Fruit fly (Drosophila melanogaster) whole organism, embryonic: Measurements from ENCODE around the gene CG5727.

Source experiments
- Antp ChIP-seq: fragments of 200-800 bp; sonication (Bioruptor generic); optimal IDR thresholded peaks from 3 replicates; lab custom pipeline; 2016; ENCODE audit warnings: missing biosample characterization, missing genetic modification characterization
- Awh ChIP-seq: fragments of 200-800 bp; sonication (Bioruptor generic); IDR thresholded peaks from 2 replicates; pipeline ENCODE4, ENCODE4 v1.3.6; 2022; ENCODE audit warnings: missing biosample characterization, missing genetic modification characterization
- BEAF-32 ChIP-seq: fragments of 200-800 bp; sonication (Bioruptor generic); optimal IDR thresholded peaks from 3 replicates; lab custom pipeline; 2017; ENCODE audit warnings: missing biosample characterization, missing genetic modification characterization, mild to moderate bottlenecking, moderate library complexity, missing genetic modification reagents
- Bdp1 ChIP-seq: fragments of 200-800 bp; sonication (Bioruptor generic); optimal IDR thresholded peaks from 3 replicates; lab custom pipeline; 2016; ENCODE audit warnings: missing biosample characterization, missing genetic modification characterization
- CG10267 ChIP-seq: fragments of 200-800 bp; sonication (Bioruptor generic); optimal IDR thresholded peaks from 2 replicates; lab custom pipeline; 2018; ENCODE audit warnings: missing biosample characterization, mild to moderate bottlenecking, missing genetic modification characterization, moderate library complexity
- CG10543 ChIP-seq: fragments of 200-800 bp; sonication (Bioruptor generic); optimal IDR thresholded peaks from 3 replicates; lab custom pipeline; 2017; ENCODE audit warnings: missing biosample characterization, mild to moderate bottlenecking, missing genetic modification characterization, moderate library complexity
- CG10979 ChIP-seq: fragments of 200-800 bp; sonication (Bioruptor generic); optimal IDR thresholded peaks from 2 replicates; lab custom pipeline; 2018; ENCODE audit warnings: missing biosample characterization, mild to moderate bottlenecking, missing genetic modification characterization, moderate library complexity
- CG12219 ChIP-seq: fragments of 200-800 bp; sonication (Bioruptor generic); optimal IDR thresholded peaks from 3 replicates; lab custom pipeline; 2018; ENCODE audit warnings: missing biosample characterization, mild to moderate bottlenecking, missing genetic modification characterization
- CG13296 ChIP-seq: fragments of 200-800 bp; sonication (Bioruptor generic); optimal IDR thresholded peaks from 3 replicates; lab custom pipeline; 2018; ENCODE audit warnings: missing biosample characterization, mild to moderate bottlenecking, missing genetic modification characterization
- CG14014 ChIP-seq: fragments of 200-800 bp; sonication (Bioruptor generic); IDR thresholded peaks from 2 replicates; pipeline ENCODE4 v1.3.6; 2022; ENCODE audit warnings: missing biosample characterization, missing genetic modification characterization
- CG15011 ChIP-seq: fragments of 200-800 bp; sonication (Bioruptor generic); optimal IDR thresholded peaks from 3 replicates; lab custom pipeline; 2018; ENCODE audit warnings: missing biosample characterization, mild to moderate bottlenecking, missing genetic modification characterization
- CG1529 ChIP-seq: fragments of 200-800 bp; sonication (Bioruptor generic); optimal IDR thresholded peaks from 3 replicates; lab custom pipeline; 2018; ENCODE audit warnings: missing biosample characterization, missing genetic modification characterization
- CG15479 ChIP-seq: fragments of 200-800 bp; sonication (Bioruptor generic); optimal IDR thresholded peaks from 3 replicates; lab custom pipeline; 2019; ENCODE audit warnings: missing biosample characterization, mild to moderate bottlenecking, missing genetic modification characterization, moderate library complexity
- CG15696 ChIP-seq: fragments of 200-800 bp; sonication (Bioruptor generic); optimal IDR thresholded peaks from 2 replicates; lab custom pipeline; 2019; ENCODE audit warnings: missing biosample characterization, mild to moderate bottlenecking, missing genetic modification characterization, moderate library complexity
- CG17361 ChIP-seq: fragments of 200-800 bp; sonication (Bioruptor generic); IDR thresholded peaks from 3 replicates; pipeline ENCODE4 v1.3.6; 2022; ENCODE audit warnings: missing biosample characterization, missing genetic modification characterization
- CG18262 ChIP-seq: fragments of 200-800 bp; optimal IDR thresholded peaks from 3 replicates; lab custom pipeline; 2019; ENCODE audit warnings: missing biosample characterization, mild to moderate bottlenecking, missing genetic modification characterization, moderate library complexity
- CG2120 ChIP-seq: fragments of 200-800 bp; sonication (Bioruptor generic); optimal IDR thresholded peaks from 3 replicates; lab custom pipeline; 2016; ENCODE audit warnings: missing biosample characterization, missing genetic modification characterization
- CG2678 ChIP-seq: fragments of 200-800 bp; sonication (Bioruptor generic); optimal IDR thresholded peaks from 3 replicates; lab custom pipeline; 2019; ENCODE audit warnings: missing biosample characterization, mild to moderate bottlenecking, missing genetic modification characterization, moderate library complexity
- CG2712 ChIP-seq: fragments of 200-800 bp; optimal IDR thresholded peaks from 3 replicates; lab custom pipeline; 2019; ENCODE audit warnings: missing biosample characterization, mild to moderate bottlenecking, missing genetic modification characterization, moderate library complexity
- CG33557 ChIP-seq: fragments of 200-800 bp; sonication (Bioruptor generic); optimal IDR thresholded peaks from 2 replicates; lab custom pipeline; 2019; ENCODE audit warnings: missing biosample characterization, mild to moderate bottlenecking, missing genetic modification characterization, moderate library complexity
- CG4424 ChIP-seq: fragments of 200-800 bp; sonication (Bioruptor generic); optimal IDR thresholded peaks from 3 replicates; lab custom pipeline; 2016; ENCODE audit warnings: missing biosample characterization, missing genetic modification characterization
- CG4617 ChIP-seq: fragments of 200-800 bp; sonication (Bioruptor generic); optimal IDR thresholded peaks from 3 replicates; lab custom pipeline; 2016; ENCODE audit warnings: missing biosample characterization, missing genetic modification characterization, borderline replicate concordance
- CG6689 ChIP-seq: fragments of 200-800 bp; sonication (Bioruptor generic); IDR thresholded peaks from 2 replicates; pipeline ENCODE4 v1.3.6; 2022; ENCODE audit warnings: missing biosample characterization, missing genetic modification characterization
- CG6791 ChIP-seq: fragments of 200-800 bp; sonication (Bioruptor generic); IDR thresholded peaks from 3 replicates; pipeline ENCODE4 v1.3.6; 2022; ENCODE audit warnings: missing biosample characterization, missing genetic modification characterization; ENCODE audit not compliant: partially characterized antibody
- CG8290 ChIP-seq, 3 experiments: fragments of 200-800 bp; sonication (Bioruptor generic); optimal IDR thresholded peaks; 2 replicates each; lab custom pipeline; 2016 to 2019; ENCODE audit warnings: missing biosample characterization in 3 of 3, missing genetic modification characterization in 3 of 3, mild to moderate bottlenecking in 2 of 3, moderate library complexity in 1 of 3
- CG9437 ChIP-seq: fragments of 200-800 bp; sonication (Bioruptor generic); optimal IDR thresholded peaks from 2 replicates; lab custom pipeline; 2018; ENCODE audit warnings: missing biosample characterization, mild to moderate bottlenecking, missing genetic modification characterization
- Dad ChIP-seq: fragments of 200-800 bp; sonication (Bioruptor generic); optimal IDR thresholded peaks from 3 replicates; lab custom pipeline; 2016; ENCODE audit warnings: missing biosample characterization, missing genetic modification characterization
- Fer1 ChIP-seq: fragments of 200-800 bp; sonication (Bioruptor generic); optimal IDR thresholded peaks from 2 replicates; lab custom pipeline; 2017; ENCODE audit warnings: missing biosample characterization, mild to moderate bottlenecking, missing genetic modification characterization
- Fer2 ChIP-seq: fragments of 200-800 bp; sonication (Bioruptor generic); optimal IDR thresholded peaks from 2 replicates; lab custom pipeline; 2018; ENCODE audit warnings: missing biosample characterization, mild to moderate bottlenecking, missing genetic modification characterization, moderate library complexity
- Fer3 ChIP-seq: fragments of 200-800 bp; sonication (Bioruptor generic); optimal IDR thresholded peaks from 2 replicates; lab custom pipeline; 2018; ENCODE audit warnings: missing biosample characterization, mild to moderate bottlenecking, missing genetic modification characterization, moderate library complexity
- MESR4 ChIP-seq: fragments of 200-800 bp; sonication (Bioruptor generic); optimal IDR thresholded peaks from 2 replicates; lab custom pipeline; 2018; ENCODE audit warnings: missing biosample characterization, mild to moderate bottlenecking, missing genetic modification characterization, moderate library complexity
- Meics ChIP-seq: fragments of 200-800 bp; sonication (Bioruptor generic); optimal IDR thresholded peaks from 2 replicates; lab custom pipeline; 2017; ENCODE audit warnings: missing biosample characterization, mild to moderate bottlenecking, missing genetic modification characterization
- Oli ChIP-seq: fragments of 200-800 bp; sonication (Bioruptor generic); optimal IDR thresholded peaks from 2 replicates; lab custom pipeline; 2018; ENCODE audit warnings: missing biosample characterization, mild to moderate bottlenecking, missing genetic modification characterization, moderate library complexity
- Sox100B ChIP-seq: fragments of 200-800 bp; sonication (Bioruptor generic); optimal IDR thresholded peaks from 3 replicates; lab custom pipeline; 2018; ENCODE audit warnings: missing biosample characterization, mild to moderate bottlenecking, missing genetic modification characterization
- eve ChIP-seq, 2 experiments: fragments of >200 bp; optimal IDR thresholded peaks; 2 replicates each; lab custom pipeline; 2017; ENCODE audit warnings: missing biosample characterization in 2 of 2, missing genetic modification characterization in 2 of 2
- exex ChIP-seq: fragments of 200-800 bp; sonication (Bioruptor generic); optimal IDR thresholded peaks from 4 replicates; lab custom pipeline; 2018; ENCODE audit warnings: missing biosample characterization, mild to moderate bottlenecking, missing genetic modification characterization, moderate library complexity
- gcm2 ChIP-seq: fragments of 200-800 bp; sonication (Bioruptor generic); optimal IDR thresholded peaks from 2 replicates; lab custom pipeline; 2016; ENCODE audit warnings: missing biosample characterization, missing genetic modification characterization
- gfzf ChIP-seq: fragments of 200-800 bp; sonication (Bioruptor generic); optimal IDR thresholded peaks from 2 replicates; lab custom pipeline; 2016; ENCODE audit warnings: missing biosample characterization, mild to moderate bottlenecking, missing genetic modification characterization, moderate library complexity
- grn ChIP-seq: fragments of 200-800 bp; sonication (Bioruptor generic); optimal IDR thresholded peaks from 3 replicates; lab custom pipeline; 2017; ENCODE audit warnings: missing biosample characterization, missing genetic modification characterization
- klu ChIP-seq: fragments of 200-800 bp; sonication (Bioruptor generic); IDR thresholded peaks from 2 replicates; pipeline ENCODE4 v1.3.6; 2022; ENCODE audit warnings: missing biosample characterization, missing genetic modification characterization
- lilli ChIP-seq: fragments of 200-800 bp; sonication (Bioruptor generic); optimal IDR thresholded peaks from 3 replicates; lab custom pipeline; 2016; ENCODE audit warnings: missing biosample characterization, missing genetic modification characterization
- lmd ChIP-seq: fragments of 200-800 bp; sonication (Bioruptor generic); IDR thresholded peaks from 2 replicates; pipeline ENCODE4 v1.3.6; 2022; ENCODE audit warnings: missing biosample characterization, missing genetic modification characterization
- nmo ChIP-seq: fragments of 200-800 bp; sonication (Bioruptor generic); optimal IDR thresholded peaks from 2 replicates; lab custom pipeline; 2018; ENCODE audit warnings: missing biosample characterization, mild to moderate bottlenecking, missing genetic modification characterization, moderate library complexity
- pfk ChIP-seq: fragments of 200-800 bp; sonication (Bioruptor generic); optimal IDR thresholded peaks from 2 replicates; lab custom pipeline; 2018; ENCODE audit warnings: missing biosample characterization, mild to moderate bottlenecking, missing genetic modification characterization, moderate library complexity
- phol ChIP-seq: fragments of 200-800 bp; sonication (Bioruptor generic); optimal IDR thresholded peaks from 3 replicates; lab custom pipeline; 2018; ENCODE audit warnings: missing biosample characterization, mild to moderate bottlenecking, missing genetic modification characterization, moderate library complexity
- scrt ChIP-seq: fragments of 200-800 bp; sonication (Bioruptor generic); optimal IDR thresholded peaks from 2 replicates; lab custom pipeline; 2018; ENCODE audit warnings: missing biosample characterization, mild to moderate bottlenecking, missing genetic modification characterization, moderate library complexity
- sens ChIP-seq: fragments of 200-800 bp; sonication (Bioruptor generic); peaks from one replicate; lab custom pipeline; 2016; ENCODE audit warnings: missing biosample characterization, missing genetic modification characterization
- tgo ChIP-seq: fragments of 200-800 bp; sonication (Bioruptor generic); IDR thresholded peaks from 3 replicates; pipeline ENCODE4 v1.3.6; 2022; ENCODE audit warnings: missing biosample characterization, missing genetic modification characterization

Gene CG5727

DNA sequence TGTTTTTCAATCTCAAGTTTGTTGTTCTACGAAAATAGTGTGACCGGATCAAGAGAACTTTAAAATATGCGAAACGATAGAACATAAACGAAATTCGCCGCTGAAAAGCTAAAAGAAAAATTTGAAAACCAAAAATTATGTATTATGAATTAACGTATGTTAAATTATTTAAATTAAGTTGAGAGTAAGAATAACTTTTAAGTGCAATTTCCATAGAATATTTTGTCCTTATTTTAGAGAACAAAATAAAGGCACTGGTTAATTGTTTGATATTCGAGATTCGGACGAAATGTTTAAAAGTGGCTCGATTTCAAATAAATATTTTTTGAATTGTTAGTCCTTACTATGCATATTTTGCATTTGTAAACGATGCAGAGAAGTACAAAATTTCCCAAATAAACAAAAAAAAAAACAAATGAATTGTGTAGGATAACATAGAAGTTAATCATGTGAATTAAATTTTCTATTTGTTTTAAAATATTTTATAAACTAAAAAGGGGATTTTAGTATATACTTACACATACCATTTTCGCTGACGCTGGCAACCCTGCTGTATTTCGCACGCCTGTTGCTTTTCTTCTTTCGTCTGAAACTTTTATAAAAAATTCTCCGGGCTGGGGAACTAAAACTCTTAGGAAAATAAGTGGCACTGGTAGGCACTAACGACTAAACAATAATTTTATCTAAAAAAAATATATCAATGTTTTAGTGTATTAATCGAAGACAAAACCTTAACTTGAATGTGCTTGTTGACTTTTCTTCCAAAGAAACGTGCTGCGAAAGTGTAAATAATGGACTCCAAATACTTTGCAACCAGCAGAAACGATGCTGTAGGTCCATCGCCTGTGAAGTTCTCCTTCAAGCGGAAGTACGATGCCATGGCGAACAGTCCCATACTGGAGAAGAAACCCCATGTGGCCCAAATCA, at the start of gene CG5727, which contains the start of gene ath (continued):
- TF ChIP-seq CG10267 (tag; lab: Kevin White, UChicago) (peak; percentile 6), CG15696 (tag; lab: Kevin White, UChicago) (peak; percentile 5), CG15479 (no peak), Sox100B (GFP tag; lab: Kevin White, UChicago) (peak; percentile 34), CG17361 (GFP tag; lab: Robert Waterston, UW) (peak; percentile 61; the same call in 2 of the 3 replicates), CG10979 (tag; lab: Kevin White, UChicago) (no peak), CG2712 (tag; lab: Kevin White, UChicago) (peak; percentile 11), CG4617 (GFP tag; lab: Kevin White, UChicago) (peak; percentile 11), Meics (GFP tag; lab: Kevin White, UChicago) (peak; percentile 38), nmo (peak; percentile 50), CG18262 (tag; lab: Kevin White, UChicago) (peak; percentile 20), Fer1 (GFP tag; lab: Kevin White, UChicago) (peak; percentile 45), klu (GFP tag; lab: Robert Waterston, UW) (no peak), exex (tag; lab: Kevin White, UChicago) (no peak), Bdp1 (GFP tag; lab: Kevin White, UChicago) (no peak), CG12219 (GFP tag; lab: Kevin White, UChicago) (no peak), lilli (GFP tag; lab: Kevin White, UChicago) (peak; percentile 19), MESR4 (GFP tag; lab: Kevin White, UChicago) (peak; percentile 12), CG6689 (GFP tag; lab: Robert Waterston, UW) (peak; percentile 38; the same call in 1 of the 2 replicates), CG33557 (peak; percentile 10), Antp (GFP tag; lab: Kevin White, UChicago) (no peak), Fer2 (no peak), CG1529 (no peak), Dad (GFP tag; lab: Kevin White, UChicago) (no peak), CG4424 (peak; percentile 34), BEAF-32 (GFP tag; lab: Kevin White, UChicago) (peak; percentile 18), Awh (GFP tag; lab: Robert Waterston, UW) (peak; percentile 38; the same call in 1 of the 2 replicates), sens (GFP tag; lab: Kevin White, UChicago) (peak; percentile 72), gfzf (GFP tag; lab: Kevin White, UChicago) (peak; percentile 65), phol (tag; lab: Kevin White, UChicago) (peak; percentile 28), CG14014 (GFP tag; lab: Robert Waterston, UW) (peak; percentile 49; the same call in 1 of the 2 replicates)

DNA sequence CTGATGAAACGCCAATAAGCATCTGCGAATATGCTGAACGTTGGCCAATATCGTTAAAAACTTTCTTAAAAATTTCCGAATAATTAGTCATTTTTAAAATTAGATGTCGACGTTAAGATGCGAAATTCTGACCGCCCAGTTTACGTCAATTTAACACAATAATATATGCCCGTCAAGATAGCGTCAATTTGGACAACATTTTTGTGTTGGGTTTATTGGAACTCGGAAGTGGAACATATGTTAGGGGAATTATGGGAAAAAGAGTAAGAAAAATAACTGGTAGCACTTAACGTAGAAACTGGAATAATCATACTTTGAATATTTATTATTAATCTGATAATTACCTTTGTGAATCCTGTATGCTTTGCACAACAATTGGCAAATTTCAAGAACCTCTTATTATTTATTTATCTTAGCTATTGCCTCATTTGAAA, 45.3 kb upstream of the CG5727 start, which contains the start of gene CG5676:
TSS of gene CG5676 (minus strand) at position 167 of the 434 bp plus-strand sequence.
- no peak for TF ChIP-seq lmd (GFP tag; lab: Robert Waterston, UW)
- no peak for TF ChIP-seq scrt (GFP tag; lab: Kevin White, UChicago)
- TF ChIP-seq CG2120 (GFP tag; lab: Kevin White, UChicago): no peak
- TF ChIP-seq BEAF-32 (GFP tag; lab: Kevin White, UChicago): peak; percentile 31
- TF ChIP-seq gcm2 (GFP tag; lab: Kevin White, UChicago): no peak
- no peak for TF ChIP-seq Fer3 (tag; lab: Kevin White, UChicago)
- no peak for TF ChIP-seq Oli (tag; lab: Kevin White, UChicago)
- peak; percentile 14 for TF ChIP-seq CG8290 (GFP tag; optimal IDR thresholded peaks at IDR 0.05; lab: Kevin White, UChicago)
- no peak for TF ChIP-seq CG8290 (tag; optimal IDR thresholded peaks at IDR 0.05; lab: Kevin White, UChicago)
- TF ChIP-seq CG10543 (GFP tag; lab: Kevin White, UChicago): no peak
- no peak for TF ChIP-seq tgo
- no peak for TF ChIP-seq CG13296 (GFP tag; lab: Kevin White, UChicago)
- no peak for TF ChIP-seq grn
- peak; percentile 97 for TF ChIP-seq pfk
- TF ChIP-seq CG9437 (GFP tag; lab: Kevin White, UChicago): peak; percentile 54
- peak in 1 of 2 experiments; percentile 45 for TF ChIP-seq eve (GFP tag; optimal IDR thresholded peaks at IDR 0.05; lab: Kevin White, UChicago)
- TF ChIP-seq CG15011 (GFP tag; lab: Kevin White, UChicago): no peak
- TF ChIP-seq CG2678: no peak
- TF ChIP-seq CG6791 (GFP tag; lab: Robert Waterston, UW): peak; percentile 20; the same call in 1 of the 3 replicates
